Worm (Caenorhabditis elegans): Measurements from ENCODE around the gene F28B4.3.

DNA sequence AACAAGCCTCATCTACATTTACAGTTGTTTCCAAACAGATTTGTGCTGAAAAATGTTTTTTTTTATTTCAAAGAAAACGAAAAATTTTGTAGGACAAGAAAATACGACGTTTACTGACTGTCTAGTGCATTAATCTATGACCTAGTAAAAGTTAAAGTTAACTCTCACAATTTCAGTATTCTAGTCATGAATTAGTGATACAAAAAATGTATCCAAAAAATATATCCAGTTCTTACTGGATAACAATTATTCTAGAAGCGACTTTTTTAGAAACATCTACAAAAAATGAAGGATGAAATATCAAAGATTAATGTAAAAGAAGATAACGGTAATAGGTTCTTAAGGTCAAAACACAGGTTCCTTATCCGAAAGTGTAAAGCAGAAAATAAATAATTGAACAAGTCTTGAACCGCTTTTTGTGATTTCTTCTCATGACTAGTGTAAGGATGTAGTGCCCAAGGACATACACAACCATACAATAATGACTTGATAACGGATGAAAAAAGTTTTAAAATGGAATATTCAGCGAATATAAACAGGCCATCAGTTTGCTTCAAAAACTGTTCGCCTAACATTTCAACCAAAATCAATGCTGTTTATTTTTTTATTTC lies 15.4 kb upstream of the F28B4.3 start, which contains the start of gene pqn-37:
- TF ChIP-seq elt-2 (tag; optimal IDR thresholded peaks at IDR 0.05) (no peak), skn-1 (tag; optimal IDR thresholded peaks at IDR 0.05) (no peak), nhr-23 (tag; optimal IDR thresholded peaks at IDR 0.05) (no peak), aly-2 (tag; optimal IDR thresholded peaks at IDR 0.05) (no peak), unc-39 (tag; optimal IDR thresholded peaks at IDR 0.05) (no peak), ZK546.5 (tag; optimal IDR thresholded peaks at IDR 0.05) (no peak), nhr-11 (tag; optimal IDR thresholded peaks at IDR 0.05) (no peak), mdl-1 (tag; optimal IDR thresholded peaks at IDR 0.05) (no peak), zag-1 (tag; optimal IDR thresholded peaks at IDR 0.05) (no peak), ceh-16 (tag; optimal IDR thresholded peaks at IDR 0.05) (no peak), unc-62 (GFP tag; optimal IDR thresholded peaks at IDR 0.05) (no peak)

Measured in whole organism, L3 larva.